Worm (Caenorhabditis elegans) whole organism, L1 larva: ENCODE measurements around the gene nhr-87.
"Not testable (repeated sequence)": the region's sequence is repeated elsewhere in the genome, so short reads cannot be mapped to it uniquely, and the experiment has no call there.

Experiments
- aha-1 ChIP-seq: fragments of 150-350 bp; optimal IDR thresholded peaks from 2 replicates; lab custom pipeline; 2014; ENCODE audit warnings: missing biosample characterization, missing genetic modification characterization
- ama-1 ChIP-seq: fragments of 150-350 bp; optimal IDR thresholded peaks from 2 replicates; lab custom pipeline; 2014
- elt-3 ChIP-seq, 6 experiments: fragments of 150-350 bp in 1 of 6; sonication (generic microtip); optimal IDR thresholded peaks; 2 replicates each; lab custom pipeline; 2017 to 2018; ENCODE audit warnings: missing biosample characterization in 6 of 6, missing genetic modification characterization in 6 of 6, inconsistent platforms in 1 of 6
- lin-13 ChIP-seq: fragments of 150-350 bp; optimal IDR thresholded peaks from 2 replicates; lab custom pipeline; 2014; ENCODE audit warnings: missing biosample characterization, missing genetic modification reagents, missing genetic modification characterization
- lsy-2 ChIP-seq, 2 experiments: fragments of 150-350 bp; optimal IDR thresholded peaks; 2 replicates each; lab custom pipeline; 2014; ENCODE audit warnings: missing biosample characterization in 2 of 2, missing genetic modification characterization in 2 of 2
- nhr-11 ChIP-seq: fragments of 150-350 bp; optimal IDR thresholded peaks from 2 replicates; lab custom pipeline; 2014; ENCODE audit warnings: missing biosample characterization, missing genetic modification characterization
- nhr-19 ChIP-seq: fragments of 200-800 bp; sonication (Bioruptor generic); conservative IDR thresholded peaks from 2 replicates; pipeline ENCODE4 v1.3.6; 2022; ENCODE audit warnings: missing genetic modification characterization, missing compliant biosample characterization
- vab-15 ChIP-seq: sonication (generic microtip); optimal IDR thresholded peaks from 2 replicates; lab custom pipeline; 2017; ENCODE audit warnings: missing genotype, mild to moderate bottlenecking, missing genetic modification characterization, missing compliant biosample characterization

DNA sequence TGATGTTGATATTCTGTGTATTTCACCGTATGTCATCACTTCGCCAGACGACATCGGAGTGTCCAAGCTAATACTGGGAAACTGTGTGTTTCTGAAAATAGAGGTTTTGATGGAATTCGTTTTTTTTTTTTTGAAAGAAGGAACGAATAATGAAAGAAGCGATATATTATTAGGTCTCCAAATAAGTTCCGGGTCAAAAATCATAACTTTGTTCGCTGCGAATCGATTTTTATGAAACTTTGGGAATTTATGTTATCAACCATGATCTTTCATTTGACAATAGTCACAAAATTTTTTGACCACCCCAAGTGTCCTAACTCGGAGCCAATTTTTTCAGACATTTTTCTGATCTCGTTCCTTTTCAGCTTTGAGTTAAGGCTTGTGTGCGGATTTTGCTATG is 21.4 kb downstream of the nhr-87 start, which contains the start of gene nhr-274:
- not testable (repeated sequence) for TF ChIP-seq nhr-19 (GFP tag; lab: Robert Waterston, UW); aha-1 (tag; lab: Kevin White, UChicago); lin-13; lsy-2 (tag; optimal IDR thresholded peaks at IDR 0.05; lab: Kevin White, UChicago); vab-15 (tag; lab: Kevin White, UChicago); elt-3 (tag; optimal IDR thresholded peaks at IDR 0.05; lab: Kevin White, UChicago); ama-1; nhr-11 (tag; lab: Kevin White, UChicago)
